Worm (Caenorhabditis elegans) whole organism, L3 larva: ENCODE data around the gene F07F6.1.

Experiments
- R02D3.7 ChIP-seq: fragments of 150-350 bp; optimal IDR thresholded peaks from 2 replicates; lab custom pipeline; 2014; ENCODE audit warnings: missing biosample characterization, missing genetic modification characterization
- ZK546.5 ChIP-seq: sonication (generic microtip); optimal IDR thresholded peaks from 2 replicates; lab custom pipeline; 2017; ENCODE audit warnings: missing biosample characterization, missing genetic modification characterization
- aly-2 ChIP-seq: fragments of 150-350 bp; optimal IDR thresholded peaks from 2 replicates; lab custom pipeline; 2014; ENCODE audit warnings: missing biosample characterization, missing genetic modification characterization
- ama-1 ChIP-seq: fragments of 150-350 bp; optimal IDR thresholded peaks from 2 replicates; lab custom pipeline; 2018
- ceh-16 ChIP-seq: sonication (generic microtip); optimal IDR thresholded peaks from 2 replicates; lab custom pipeline; 2017; ENCODE audit warnings: missing biosample characterization, missing genetic modification characterization
- ceh-28 ChIP-seq: fragments of 150-350 bp; optimal IDR thresholded peaks from 2 replicates; lab custom pipeline; 2014; ENCODE audit warnings: missing biosample characterization, missing genetic modification reagents, missing genetic modification characterization
- ceh-82 ChIP-seq: fragments of 150-350 bp; optimal IDR thresholded peaks from 2 replicates; lab custom pipeline; 2014; ENCODE audit warnings: missing biosample characterization, missing genetic modification characterization
- ceh-9 ChIP-seq: sonication (generic microtip); optimal IDR thresholded peaks from 2 replicates; lab custom pipeline; 2018; ENCODE audit warnings: missing biosample characterization, missing genetic modification characterization
- daf-12 ChIP-seq: fragments of 150-350 bp; optimal IDR thresholded peaks from 2 replicates; lab custom pipeline; 2014; ENCODE audit warnings: missing biosample characterization, missing genetic modification reagents, missing genetic modification characterization
- egl-27 ChIP-seq: sonication (generic microtip); optimal IDR thresholded peaks from 4 replicates; lab custom pipeline; 2017; ENCODE audit warnings: missing biosample characterization, missing genetic modification reagents, missing genetic modification characterization
- egl-5 ChIP-seq: fragments of 150-350 bp; optimal IDR thresholded peaks from 2 replicates; lab custom pipeline; 2017; ENCODE audit warnings: missing biosample characterization, missing genetic modification reagents, missing genetic modification characterization, inconsistent platforms
- elt-1 ChIP-seq: fragments of 150-350 bp; optimal IDR thresholded peaks from 2 replicates; lab custom pipeline; 2014; ENCODE audit warnings: missing biosample characterization, missing genetic modification characterization
- elt-2 ChIP-seq: sonication (generic microtip); optimal IDR thresholded peaks from 2 replicates; lab custom pipeline; 2016; ENCODE audit warnings: missing genetic modification reagents, mild to moderate bottlenecking, missing genetic modification characterization, missing compliant biosample characterization
- elt-3 ChIP-seq, 3 experiments: fragments of 150-350 bp in 1 of 3; sonication (generic microtip) in 2 of 3; optimal IDR thresholded peaks; 2 replicates in 2 of 3; 4 replicates in 1 of 3; lab custom pipeline; 2014 to 2017; ENCODE audit warnings: missing biosample characterization in 3 of 3, missing genetic modification characterization in 3 of 3
- fkh-10 ChIP-seq: sonication (generic microtip); optimal IDR thresholded peaks from 2 replicates; lab custom pipeline; 2017; ENCODE audit warnings: missing biosample characterization, missing genetic modification reagents, missing genetic modification characterization
- hmg-11 ChIP-seq: sonication (generic microtip); optimal IDR thresholded peaks from 2 replicates; lab custom pipeline; 2016; ENCODE audit warnings: missing genetic modification characterization, missing compliant biosample characterization
- jun-1 ChIP-seq: fragments of 150-350 bp; optimal IDR thresholded peaks from 2 replicates; lab custom pipeline; 2014; ENCODE audit warnings: missing biosample characterization, missing genetic modification reagents, missing genetic modification characterization
- lin-15B ChIP-seq: fragments of 150-350 bp; optimal IDR thresholded peaks from 2 replicates; lab custom pipeline; 2014; ENCODE audit warnings: missing biosample characterization, missing genetic modification characterization
- lin-39 ChIP-seq: fragments of 150-350 bp; optimal IDR thresholded peaks from 2 replicates; lab custom pipeline; 2018; ENCODE audit warnings: missing biosample characterization, missing genetic modification reagents, missing genetic modification characterization
- lsy-12 ChIP-seq: sonication (generic microtip); optimal IDR thresholded peaks from 2 replicates; lab custom pipeline; 2016; ENCODE audit warnings: mild to moderate bottlenecking, missing genetic modification characterization, missing compliant biosample characterization
- mml-1 ChIP-seq: fragments of 150-350 bp; sonication (generic microtip); optimal IDR thresholded peaks from 3 replicates; lab custom pipeline; 2014; ENCODE audit warnings: missing biosample characterization, missing genetic modification characterization
- nfya-1 ChIP-seq: sonication (generic microtip); optimal IDR thresholded peaks from 2 replicates; lab custom pipeline; 2017; ENCODE audit warnings: missing genetic modification characterization, mild to moderate bottlenecking, missing compliant biosample characterization, antibody characterized with exemption, moderate library complexity; ENCODE audit not compliant: insufficient read depth
- nhr-11 ChIP-seq: fragments of 150-350 bp; optimal IDR thresholded peaks from 2 replicates; lab custom pipeline; 2014; ENCODE audit warnings: missing biosample characterization, missing genetic modification characterization
- nhr-12 ChIP-seq: fragments of 150-350 bp; optimal IDR thresholded peaks from 2 replicates; lab custom pipeline; 2014; ENCODE audit warnings: missing biosample characterization, missing genetic modification characterization
- nhr-23 ChIP-seq: fragments of 150-350 bp; optimal IDR thresholded peaks from 2 replicates; lab custom pipeline; 2014; ENCODE audit warnings: missing biosample characterization, missing genetic modification reagents, missing genetic modification characterization
- nhr-237 ChIP-seq: fragments of 150-350 bp; optimal IDR thresholded peaks from 2 replicates; lab custom pipeline; 2014; ENCODE audit warnings: missing biosample characterization, missing genetic modification characterization
- nhr-25 ChIP-seq: sonication (generic microtip); optimal IDR thresholded peaks from 2 replicates; lab custom pipeline; 2017; ENCODE audit warnings: missing biosample characterization, missing genetic modification characterization
- nhr-28 ChIP-seq: fragments of 150-350 bp; optimal IDR thresholded peaks from 2 replicates; lab custom pipeline; 2014; ENCODE audit warnings: missing biosample characterization, missing genetic modification characterization
- nhr-43 ChIP-seq: sonication (generic microtip); optimal IDR thresholded peaks from 2 replicates; lab custom pipeline; 2016; ENCODE audit warnings: mild to moderate bottlenecking, missing genetic modification characterization, missing compliant biosample characterization; ENCODE audit not compliant: poor library complexity, severe bottlenecking
- nhr-67 ChIP-seq: fragments of 150-350 bp; optimal IDR thresholded peaks from 2 replicates; lab custom pipeline; 2014; ENCODE audit warnings: missing biosample characterization, missing genetic modification characterization
- nhr-76 ChIP-seq: fragments of 150-350 bp; sonication (generic microtip); optimal IDR thresholded peaks from 5 replicates; lab custom pipeline; 2014; ENCODE audit warnings: missing biosample characterization, missing genetic modification characterization
- nhr-77 ChIP-seq: fragments of 150-350 bp; optimal IDR thresholded peaks from 2 replicates; lab custom pipeline; 2014; ENCODE audit warnings: missing biosample characterization, missing genetic modification characterization
- pha-4 ChIP-seq: fragments of 150-350 bp; optimal IDR thresholded peaks from 2 replicates; lab custom pipeline; 2014; ENCODE audit warnings: missing biosample characterization, missing genetic modification reagents, missing genetic modification characterization
- pqm-1 ChIP-seq: fragments of 150-350 bp; optimal IDR thresholded peaks from 2 replicates; lab custom pipeline; 2017; ENCODE audit warnings: missing biosample characterization, missing genetic modification characterization, inconsistent platforms
- sea-2 ChIP-seq: fragments of 150-350 bp; sonication (generic microtip); optimal IDR thresholded peaks from 4 replicates; lab custom pipeline; 2014; ENCODE audit warnings: missing biosample characterization, missing genetic modification reagents, missing genetic modification characterization
- skn-1 ChIP-seq: fragments of 150-350 bp; optimal IDR thresholded peaks from 2 replicates; lab custom pipeline; 2014; ENCODE audit warnings: missing biosample characterization, missing genetic modification characterization
- snpc-4 ChIP-seq: fragments of 150-350 bp; optimal IDR thresholded peaks from 2 replicates; lab custom pipeline; 2014; ENCODE audit warnings: missing biosample characterization, missing genetic modification characterization
- tbx-2 ChIP-seq: sonication (generic microtip); optimal IDR thresholded peaks from 2 replicates; lab custom pipeline; 2016; ENCODE audit warnings: mild to moderate bottlenecking, missing genetic modification characterization, missing compliant biosample characterization
- unc-39 ChIP-seq: sonication (generic microtip); optimal IDR thresholded peaks from 4 replicates; lab custom pipeline; 2017; ENCODE audit warnings: missing biosample characterization, missing genetic modification characterization
- unc-62 ChIP-seq: fragments of 150-350 bp; sonication (generic microtip); optimal IDR thresholded peaks from 4 replicates; lab custom pipeline; 2014; ENCODE audit warnings: missing biosample characterization, missing genetic modification reagents, missing genetic modification characterization
- zag-1 ChIP-seq: fragments of 150-350 bp; optimal IDR thresholded peaks from 2 replicates; lab custom pipeline; 2014; ENCODE audit warnings: missing biosample characterization, missing genetic modification characterization
- ztf-11 ChIP-seq: fragments of 150-350 bp; optimal IDR thresholded peaks from 2 replicates; lab custom pipeline; 2014; ENCODE audit warnings: missing biosample characterization, missing genetic modification characterization
- ztf-4 ChIP-seq: fragments of 150-350 bp; optimal IDR thresholded peaks from 2 replicates; lab custom pipeline; 2014; ENCODE audit warnings: missing biosample characterization, missing genetic modification characterization

F07F6.1 gene

ce11 chrII:5437586-5437985 is at the start of gene F07F6.1:
Gene F07F6.1 (plus strand): TSS chrII:5437886.
- TF ChIP-seq hmg-11, result no peak
- TF ChIP-seq elt-1 (tag; lab: Kevin White, UChicago), result no peak
- no peak for TF ChIP-seq unc-62 (GFP tag; lab: Kevin White, UChicago)
- no peak for TF ChIP-seq sea-2 (GFP tag; lab: Kevin White, UChicago)
- TF ChIP-seq skn-1 (tag; lab: Kevin White, UChicago), result no peak
- TF ChIP-seq ceh-82, result no peak
- no peak for TF ChIP-seq nhr-23 (tag; lab: Kevin White, UChicago)
- no peak for TF ChIP-seq nhr-67 (tag; lab: Kevin White, UChicago)
- TF ChIP-seq nfya-1 (tag; lab: Kevin White, UChicago), result no peak
- TF ChIP-seq nhr-237 (tag; lab: Kevin White, UChicago), result no peak
- no peak for TF ChIP-seq nhr-43
- no peak for TF ChIP-seq pha-4 (tag; lab: Kevin White, UChicago)
- no peak for TF ChIP-seq lin-15B (tag; lab: Kevin White, UChicago)
- TF ChIP-seq ama-1 (lab: Kevin White, UChicago), result no peak

ce11 chrII:5388786-5389421 is 48.8 kb upstream of the F07F6.1 start, which contains the start of gene rsp-4:
Gene rsp-4 (minus strand): TSS chrII:5388836.
- TF ChIP-seq nhr-76 (tag; lab: Kevin White, UChicago), result no peak
- no peak for TF ChIP-seq ZK546.5
- TF ChIP-seq elt-2 (tag; lab: Kevin White, UChicago), result no peak
- TF ChIP-seq pqm-1 (tag; lab: Kevin White, UChicago), result no peak
- TF ChIP-seq nhr-43, result no peak
- no peak for TF ChIP-seq nhr-12 (tag; lab: Kevin White, UChicago)
- TF ChIP-seq nhr-11 (tag; lab: Kevin White, UChicago), result no peak
- no peak for TF ChIP-seq mml-1 (tag; lab: Kevin White, UChicago)
- TF ChIP-seq ceh-82, result no peak
- no peak for TF ChIP-seq ama-1 (lab: Kevin White, UChicago)
- TF ChIP-seq tbx-2 (tag; lab: Kevin White, UChicago), result no peak

ce11 chrII:5389831-5390323 is 47.8 kb upstream of the F07F6.1 start, which contains the start of gene ndx-6:
Gene ndx-6 (minus strand): TSS chrII:5389881.
- TF ChIP-seq nhr-25 (tag; lab: Kevin White, UChicago) (peak; percentile 92), tbx-2 (tag; lab: Kevin White, UChicago) (peak; percentile 66), pha-4 (tag; lab: Kevin White, UChicago) (peak; percentile 90), fkh-10 (GFP tag; lab: Kevin White, UChicago) (no peak), nfya-1 (tag; lab: Kevin White, UChicago) (peak; percentile 82), nhr-28 (tag; lab: Kevin White, UChicago) (no peak), lin-39 (tag; lab: Kevin White, UChicago) (peak; percentile 79), ceh-28 (tag; lab: Kevin White, UChicago) (peak; percentile 55), lin-15B (tag; lab: Kevin White, UChicago) (peak; percentile 75), ceh-16 (tag; lab: Kevin White, UChicago) (no peak), ztf-4 (peak; percentile 58), elt-2 (tag; lab: Kevin White, UChicago) (peak; percentile 79), aly-2 (tag; lab: Kevin White, UChicago) (peak; percentile 5), nhr-77 (no peak), egl-5 (peak; percentile 64), lsy-12 (tag; lab: Kevin White, UChicago) (peak; percentile 26), hmg-11 (peak; percentile 51), ceh-9 (tag; lab: Kevin White, UChicago) (no peak), snpc-4 (tag; lab: Kevin White, UChicago) (peak; percentile 75), egl-27 (no peak), nhr-43 (peak; percentile 86), pqm-1 (tag; lab: Kevin White, UChicago) (peak; percentile 29), ama-1 (lab: Kevin White, UChicago) (peak; percentile 73), sea-2 (GFP tag; lab: Kevin White, UChicago) (no peak), R02D3.7 (tag; lab: Kevin White, UChicago) (peak; percentile 61), ztf-11 (tag; lab: Kevin White, UChicago) (no peak), nhr-23 (tag; lab: Kevin White, UChicago) (peak; percentile 92), ZK546.5 (no peak), nhr-237 (tag; lab: Kevin White, UChicago) (no peak), nhr-11 (tag; lab: Kevin White, UChicago) (no peak), skn-1 (tag; lab: Kevin White, UChicago) (peak; percentile 57), elt-3 (tag; optimal IDR thresholded peaks at IDR 0.05; lab: Kevin White, UChicago) (no peak), daf-12 (tag; lab: Kevin White, UChicago) (no peak), ceh-82 (peak; percentile 11), zag-1 (tag; lab: Kevin White, UChicago) (no peak), elt-1 (tag; lab: Kevin White, UChicago) (no peak), jun-1 (tag; lab: Kevin White, UChicago) (peak; percentile 71), unc-39 (tag; lab: Kevin White, UChicago) (no peak)
